Fruit fly (Drosophila melanogaster) whole organism, adult: ENCODE data around the gene CG17637.

Experiments used
- Clk ChIP-seq: fragments of 200-800 bp; sonication (Bioruptor generic); optimal IDR thresholded peaks from 2 replicates; lab custom pipeline; 2017; ENCODE audit warnings: missing biosample characterization, missing genetic modification characterization
- Crg-1 ChIP-seq: fragments of 200-800 bp; sonication (Bioruptor generic); optimal IDR thresholded peaks from 2 replicates; lab custom pipeline; 2016; ENCODE audit warnings: missing biosample characterization, missing genetic modification characterization
- Mnt ChIP-seq: fragments of 200-800 bp; sonication (Bioruptor generic); optimal IDR thresholded peaks from 2 replicates; lab custom pipeline; 2016; ENCODE audit warnings: missing biosample characterization, mild to moderate bottlenecking, missing genetic modification characterization

- TF ChIP-seq Mnt (GFP tag; lab: Kevin White, UChicago) (peak; percentile 10), Crg-1 (GFP tag; lab: Kevin White, UChicago) (no peak), Clk (no peak)
Measured at dm6 chr3L:20493417-20494261, 10.3 kb upstream of the CG17637 start.
